Worm (Caenorhabditis elegans) whole organism, mixed stage, embryonic: Measurements from ENCODE around the gene Y38H6C.4.

Source experiments
- bed-3 ChIP-seq: fragments of 200-800 bp; sonication (Bioruptor generic); optimal IDR thresholded peaks from 3 replicates; lab custom pipeline; 2018; ENCODE audit warnings: mild to moderate bottlenecking, missing genetic modification characterization, moderate library complexity, missing compliant biosample characterization
- blmp-1 ChIP-seq: fragments of 150-350 bp; optimal IDR thresholded peaks from 2 replicates; lab custom pipeline; 2014; ENCODE audit warnings: missing biosample characterization, missing genetic modification characterization
- ceh-39 ChIP-seq: fragments of 150-350 bp; optimal IDR thresholded peaks from 2 replicates; lab custom pipeline; 2014; ENCODE audit warnings: missing biosample characterization, missing genetic modification characterization
- ceh-43 ChIP-seq: fragments of 200-800 bp; sonication (Bioruptor generic); optimal IDR thresholded peaks from 2 replicates; lab custom pipeline; 2018; ENCODE audit warnings: mild to moderate bottlenecking, missing genetic modification characterization, moderate library complexity, missing compliant biosample characterization
- ces-1 ChIP-seq: fragments of 150-350 bp; optimal IDR thresholded peaks from 2 replicates; lab custom pipeline; 2014; ENCODE audit warnings: missing biosample characterization, missing genetic modification reagents, missing genetic modification characterization
- cnd-1 ChIP-seq: fragments of 200-800 bp; sonication (Bioruptor generic); optimal IDR thresholded peaks from 2 replicates; lab custom pipeline; 2018; ENCODE audit warnings: mild to moderate bottlenecking, missing genetic modification characterization, missing compliant biosample characterization
- drap-1 ChIP-seq: fragments of 200-800 bp; sonication (Bioruptor generic); optimal IDR thresholded peaks from 3 replicates; lab custom pipeline; 2018; ENCODE audit warnings: mild to moderate bottlenecking, missing genetic modification characterization, missing compliant biosample characterization
- elt-1 ChIP-seq: sonication (generic microtip); optimal IDR thresholded peaks from 2 replicates; lab custom pipeline; 2017; ENCODE audit warnings: missing genetic modification characterization, mild to moderate bottlenecking, missing compliant biosample characterization, antibody characterized with exemption, moderate library complexity, borderline replicate concordance; ENCODE audit not compliant: insufficient read depth
- elt-3 ChIP-seq: fragments of 150-350 bp; optimal IDR thresholded peaks from 2 replicates; lab custom pipeline; 2014; ENCODE audit warnings: missing biosample characterization, missing genetic modification characterization
- flh-1 ChIP-seq: fragments of 200-800 bp; sonication (Bioruptor generic); optimal IDR thresholded peaks from 2 replicates; lab custom pipeline; 2018; ENCODE audit warnings: mild to moderate bottlenecking, missing genetic modification characterization, moderate library complexity, missing compliant biosample characterization
- ham-2 ChIP-seq: fragments of 200-800 bp; sonication (Bioruptor generic); optimal IDR thresholded peaks from 2 replicates; lab custom pipeline; 2018; ENCODE audit warnings: mild to moderate bottlenecking, missing genetic modification characterization, missing compliant biosample characterization
- hlh-1 ChIP-seq: fragments of 150-350 bp; optimal IDR thresholded peaks from 2 replicates; lab custom pipeline; 2014; ENCODE audit warnings: missing biosample characterization, missing genetic modification reagents, missing genetic modification characterization
- lin-13 ChIP-seq: fragments of 150-350 bp; optimal IDR thresholded peaks from 2 replicates; lab custom pipeline; 2014; ENCODE audit warnings: missing biosample characterization, missing genetic modification characterization
- lin-32 ChIP-seq: fragments of 200-800 bp; sonication (Bioruptor generic); optimal IDR thresholded peaks from 2 replicates; lab custom pipeline; 2018; ENCODE audit warnings: mild to moderate bottlenecking, missing genetic modification characterization, missing compliant biosample characterization
- lsy-2 ChIP-seq: fragments of 150-350 bp; optimal IDR thresholded peaks from 2 replicates; lab custom pipeline; 2014; ENCODE audit warnings: missing biosample characterization, missing genetic modification characterization
- mab-5 ChIP-seq: fragments of 150-350 bp; optimal IDR thresholded peaks from 2 replicates; lab custom pipeline; 2014; ENCODE audit warnings: missing biosample characterization, missing genetic modification characterization
- mep-1 ChIP-seq: fragments of 150-350 bp; optimal IDR thresholded peaks from 2 replicates; lab custom pipeline; 2017; ENCODE audit warnings: missing biosample characterization, missing genetic modification reagents, missing genetic modification characterization, inconsistent platforms
- mls-2 ChIP-seq: sonication (generic microtip); optimal IDR thresholded peaks from 2 replicates; lab custom pipeline; 2016; ENCODE audit warnings: mild to moderate bottlenecking, missing genetic modification characterization, moderate library complexity, missing compliant biosample characterization
- nhr-12 ChIP-seq: fragments of 150-350 bp; optimal IDR thresholded peaks from 2 replicates; lab custom pipeline; 2014; ENCODE audit warnings: missing biosample characterization, missing genetic modification characterization
- nhr-2 ChIP-seq: fragments of 150-350 bp; optimal IDR thresholded peaks from 2 replicates; lab custom pipeline; 2014; ENCODE audit warnings: missing biosample characterization, missing genetic modification characterization
- nhr-237 ChIP-seq: fragments of 150-350 bp; optimal IDR thresholded peaks from 2 replicates; lab custom pipeline; 2014; ENCODE audit warnings: missing biosample characterization, missing genetic modification characterization
- nhr-28 ChIP-seq: fragments of 150-350 bp; optimal IDR thresholded peaks from 2 replicates; lab custom pipeline; 2014; ENCODE audit warnings: missing biosample characterization, missing genetic modification characterization
- nhr-76 ChIP-seq: sonication (generic microtip); optimal IDR thresholded peaks from 2 replicates; lab custom pipeline; 2017; ENCODE audit warnings: missing biosample characterization, missing genetic modification characterization
- pha-4 ChIP-seq: fragments of 150-350 bp; optimal IDR thresholded peaks from 2 replicates; lab custom pipeline; 2018; ENCODE audit warnings: missing biosample characterization, missing genetic modification reagents, missing genetic modification characterization
- sem-2 ChIP-seq: fragments of 200-800 bp; sonication (Bioruptor generic); optimal IDR thresholded peaks from 2 replicates; lab custom pipeline; 2018; ENCODE audit warnings: mild to moderate bottlenecking, missing genetic modification characterization, missing compliant biosample characterization
- snpc-4 ChIP-seq: fragments of 150-350 bp; optimal IDR thresholded peaks from 2 replicates; lab custom pipeline; 2014; ENCODE audit warnings: missing biosample characterization, missing genetic modification characterization
- sptf-1 ChIP-seq: sonication (generic microtip); optimal IDR thresholded peaks from 2 replicates; lab custom pipeline; 2017; ENCODE audit warnings: mild to moderate bottlenecking, missing genetic modification characterization, moderate library complexity, missing compliant biosample characterization
- tbx-8 ChIP-seq: fragments of 200-800 bp; sonication (Bioruptor generic); optimal IDR thresholded peaks from 2 replicates; lab custom pipeline; 2018; ENCODE audit warnings: mild to moderate bottlenecking, missing genetic modification characterization, moderate library complexity, missing compliant biosample characterization
- unc-120 ChIP-seq: sonication (generic microtip); optimal IDR thresholded peaks from 2 replicates; lab custom pipeline; 2017; ENCODE audit warnings: missing genetic modification characterization, missing compliant biosample characterization; ENCODE audit not compliant: poor library complexity, severe bottlenecking
- unc-39 ChIP-seq: fragments of 150-350 bp; optimal IDR thresholded peaks from 2 replicates; lab custom pipeline; 2014; ENCODE audit warnings: missing biosample characterization, missing genetic modification characterization
- unc-62 ChIP-seq: fragments of 150-350 bp; optimal IDR thresholded peaks from 2 replicates; lab custom pipeline; 2014; ENCODE audit warnings: missing biosample characterization, missing genetic modification reagents, missing genetic modification characterization
- zip-8 ChIP-seq: fragments of 150-350 bp; optimal IDR thresholded peaks from 2 replicates; lab custom pipeline; 2014; ENCODE audit warnings: missing biosample characterization, missing genetic modification characterization
- ztf-11 ChIP-seq: fragments of 150-350 bp; optimal IDR thresholded peaks from 2 replicates; lab custom pipeline; 2014; ENCODE audit warnings: missing biosample characterization, missing genetic modification characterization

Y38H6C.4 gene

DNA sequence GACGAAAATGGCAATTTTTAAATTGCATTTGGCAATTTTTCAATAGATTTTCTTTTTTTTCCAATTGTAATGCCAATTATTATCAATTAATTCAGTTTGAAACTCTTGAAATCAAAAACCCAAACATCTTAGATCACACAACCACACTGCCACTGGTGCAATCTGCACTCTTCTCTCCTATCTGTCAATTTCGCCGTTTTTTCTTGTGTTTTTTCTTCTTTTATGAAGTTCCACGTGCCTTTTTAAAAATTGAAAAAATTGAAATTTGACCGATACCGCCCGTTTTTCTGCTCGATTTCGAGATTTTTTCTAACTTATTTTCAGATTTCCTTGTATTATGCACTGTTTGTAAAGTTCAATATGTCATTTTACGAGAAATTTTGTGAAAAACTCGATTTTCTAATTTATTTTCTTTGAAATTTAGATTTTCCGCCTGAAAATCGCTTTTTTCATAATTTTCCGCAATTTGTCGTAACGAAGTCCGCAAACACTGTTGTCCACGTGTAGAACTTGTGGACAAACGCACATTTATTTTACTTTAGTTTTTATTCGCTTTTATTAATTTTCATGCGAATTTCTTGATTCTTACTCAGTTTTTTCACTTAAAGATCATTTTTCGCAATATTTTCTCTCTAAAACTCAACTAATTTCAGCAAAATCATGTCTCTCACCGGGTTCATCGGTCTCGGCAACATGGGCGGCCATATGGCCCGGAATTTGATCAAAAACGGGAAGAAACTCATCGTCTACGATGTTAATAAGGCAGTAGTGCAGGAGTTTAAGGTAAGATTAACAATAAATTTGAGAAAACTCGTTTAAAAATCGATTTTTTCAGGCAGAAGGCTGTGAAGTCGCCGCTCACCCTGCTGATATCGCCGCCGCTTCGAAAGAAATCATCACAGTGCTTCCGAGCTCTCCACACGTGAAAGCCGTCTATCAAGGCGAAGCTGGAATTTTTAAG, 11.3 kb downstream of the Y38H6C.4 start, which contains the start of gene B0250.5:
TSS of gene B0250.5 (plus strand) at position 654 of the 961 bp plus-strand sequence.
- TF ChIP-seq mep-1 (tag; lab: Kevin White, UChicago) (peak; percentile 16), ces-1 (GFP tag; lab: Kevin White, UChicago) (peak; percentile 22), blmp-1 (tag; lab: Kevin White, UChicago) (no peak)
- TF ChIP-seq, all 35 proteins: peak for 2

DNA sequence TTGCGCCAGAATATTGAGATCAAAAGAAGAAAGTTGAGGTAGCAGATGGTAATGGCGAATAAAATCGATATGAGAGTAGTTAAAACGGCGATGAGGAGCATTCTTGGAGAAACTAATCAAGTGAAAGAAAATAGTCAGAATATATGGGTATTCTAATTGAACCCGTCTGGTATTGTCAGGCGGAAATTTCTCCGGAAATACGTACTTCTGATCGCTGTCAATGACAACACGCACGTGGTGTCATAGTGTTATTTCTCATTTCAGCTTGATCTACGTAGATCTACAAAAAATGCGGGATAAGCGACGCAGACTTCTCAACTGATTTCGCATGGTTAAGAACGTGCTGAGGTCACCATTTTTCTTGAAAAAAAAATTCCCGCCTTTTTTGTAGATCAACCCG, 12.5 kb downstream of the Y38H6C.4 start, which contains the start of gene srbc-79:
TSS of gene srbc-79 (minus strand) at position 101 of the 400 bp plus-strand sequence.
- TF ChIP-seq nhr-237 (no peak), unc-39 (no peak), bed-3 (GFP tag; lab: Kevin White, UChicago) (no peak), sptf-1 (tag; lab: Kevin White, UChicago) (no peak), elt-3 (tag; lab: Kevin White, UChicago) (no peak), ceh-39 (no peak), tbx-8 (GFP tag; lab: Kevin White, UChicago) (no peak), mab-5 (tag; lab: Kevin White, UChicago) (no peak)
- TF ChIP-seq, all 35 proteins: peak for 0

DNA sequence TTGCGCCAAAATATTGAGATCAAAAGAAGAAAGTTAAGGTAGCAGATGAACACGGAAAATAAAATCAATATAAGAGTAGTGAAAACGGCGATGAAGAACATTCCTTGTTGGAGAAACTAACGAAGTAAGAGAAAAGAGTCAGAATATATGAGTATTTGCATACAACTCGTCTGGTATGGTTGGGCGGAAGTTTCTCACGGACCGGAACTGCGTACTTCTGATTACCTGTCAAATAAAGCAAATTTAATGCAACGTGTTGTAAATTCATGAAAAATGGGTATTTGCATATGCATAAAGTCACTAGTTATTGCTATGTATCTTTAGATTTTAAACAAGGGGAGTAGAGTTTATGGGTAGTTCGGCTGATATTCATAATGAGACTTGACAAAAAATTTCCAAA, 15.8 kb downstream of the Y38H6C.4 start, which contains the start of gene srbc-78:
TSS of gene srbc-78 (minus strand) at position 101 of the 400 bp plus-strand sequence.
- TF ChIP-seq hlh-1 (no peak), nhr-2 (no peak), tbx-8 (GFP tag; lab: Kevin White, UChicago) (no peak), elt-1 (tag; lab: Kevin White, UChicago) (no peak), bed-3 (GFP tag; lab: Kevin White, UChicago) (no peak), nhr-76 (no peak), ham-2 (GFP tag; lab: Kevin White, UChicago) (no peak), nhr-28 (tag; lab: Kevin White, UChicago) (no peak), zip-8 (tag; lab: Kevin White, UChicago) (no peak), lin-32 (no peak), ztf-11 (no peak), blmp-1 (tag; lab: Kevin White, UChicago) (no peak), ceh-43 (GFP tag; lab: Kevin White, UChicago) (no peak), sptf-1 (tag; lab: Kevin White, UChicago) (no peak), cnd-1 (tag; lab: Kevin White, UChicago) (no peak), snpc-4 (tag; lab: Kevin White, UChicago) (no peak), sem-2 (GFP tag; lab: Kevin White, UChicago) (no peak)

DNA sequence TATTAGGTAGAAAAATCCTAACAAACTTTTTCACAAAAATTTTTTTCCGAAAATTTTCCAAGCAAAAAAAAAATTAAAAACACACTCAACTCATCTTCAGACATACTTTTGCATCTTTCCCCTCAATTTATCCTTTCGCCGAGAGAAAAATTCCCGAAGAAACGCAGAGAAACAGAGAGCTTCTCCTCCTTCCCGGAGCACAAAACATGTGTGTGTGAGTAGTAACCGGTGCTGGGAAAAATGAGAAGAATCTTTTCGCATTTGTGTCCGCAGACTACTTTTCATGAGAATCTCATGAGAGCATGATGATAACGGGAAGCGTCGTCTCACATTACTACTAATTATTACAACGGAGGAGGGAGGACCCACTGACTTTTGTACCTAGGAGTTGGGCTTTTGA, 18.3 kb downstream of the Y38H6C.4 start:
- TF ChIP-seq mep-1 (tag; lab: Kevin White, UChicago) = no peak
- TF ChIP-seq lin-32 = no peak
- peak; percentile 7 for TF ChIP-seq hlh-1
- no peak for TF ChIP-seq nhr-2
- TF ChIP-seq blmp-1 (tag; lab: Kevin White, UChicago) = no peak
- no peak for TF ChIP-seq bed-3 (GFP tag; lab: Kevin White, UChicago)
- TF ChIP-seq lin-13 (tag; lab: Kevin White, UChicago) = no peak
- no peak for TF ChIP-seq ceh-39
- peak; percentile 7 for TF ChIP-seq unc-120
- no peak for TF ChIP-seq mab-5 (tag; lab: Kevin White, UChicago)
- TF ChIP-seq flh-1 (GFP tag; lab: Kevin White, UChicago) = no peak
- no peak for TF ChIP-seq zip-8 (tag; lab: Kevin White, UChicago)
- no peak for TF ChIP-seq drap-1 (GFP tag; lab: Kevin White, UChicago)
- TF ChIP-seq snpc-4 (tag; lab: Kevin White, UChicago) = no peak
- no peak for TF ChIP-seq pha-4 (tag; lab: Kevin White, UChicago)
- no peak for TF ChIP-seq unc-62
- TF ChIP-seq lsy-2 (tag; lab: Kevin White, UChicago) = no peak
- TF ChIP-seq ham-2 (GFP tag; lab: Kevin White, UChicago) = no peak
- no peak for TF ChIP-seq tbx-8 (GFP tag; lab: Kevin White, UChicago)
- peak; percentile 34 for TF ChIP-seq ces-1 (GFP tag; lab: Kevin White, UChicago)
- no peak for TF ChIP-seq ztf-11
- TF ChIP-seq sptf-1 (tag; lab: Kevin White, UChicago) = no peak
- no peak for TF ChIP-seq sem-2 (GFP tag; lab: Kevin White, UChicago)
- TF ChIP-seq nhr-76 = no peak
- no peak for TF ChIP-seq nhr-12
- no peak for TF ChIP-seq mls-2 (tag; lab: Kevin White, UChicago)
- TF ChIP-seq, all 35 proteins: peak for 3
